Worm (Caenorhabditis elegans) whole organism, late embryonic: ENCODE measurements around the gene cyp-34A2.

Experiments
- elt-2 ChIP-seq: sonication (generic microtip); optimal IDR thresholded peaks from 2 replicates; lab custom pipeline; 2016; ENCODE audit warnings: missing genetic modification reagents, missing genetic modification characterization, missing compliant biosample characterization
- fkh-10 ChIP-seq: fragments of 150-350 bp; optimal IDR thresholded peaks from 2 replicates; lab custom pipeline; 2014; ENCODE audit warnings: missing biosample characterization, missing genetic modification reagents, missing genetic modification characterization
- mec-3 ChIP-seq: sonication (generic microtip); optimal IDR thresholded peaks from 2 replicates; lab custom pipeline; 2016; ENCODE audit warnings: borderline replicate concordance, missing genetic modification characterization, missing compliant biosample characterization
- nfya-1 ChIP-seq: sonication (generic microtip); optimal IDR thresholded peaks from 2 replicates; lab custom pipeline; 2017; ENCODE audit warnings: missing genetic modification characterization, mild to moderate bottlenecking, missing compliant biosample characterization, antibody characterized with exemption, moderate library complexity
- pha-2 ChIP-seq: sonication (generic microtip); optimal IDR thresholded peaks from 2 replicates; lab custom pipeline; 2017; ENCODE audit warnings: mild to moderate bottlenecking, missing genetic modification characterization, missing compliant biosample characterization

DNA sequence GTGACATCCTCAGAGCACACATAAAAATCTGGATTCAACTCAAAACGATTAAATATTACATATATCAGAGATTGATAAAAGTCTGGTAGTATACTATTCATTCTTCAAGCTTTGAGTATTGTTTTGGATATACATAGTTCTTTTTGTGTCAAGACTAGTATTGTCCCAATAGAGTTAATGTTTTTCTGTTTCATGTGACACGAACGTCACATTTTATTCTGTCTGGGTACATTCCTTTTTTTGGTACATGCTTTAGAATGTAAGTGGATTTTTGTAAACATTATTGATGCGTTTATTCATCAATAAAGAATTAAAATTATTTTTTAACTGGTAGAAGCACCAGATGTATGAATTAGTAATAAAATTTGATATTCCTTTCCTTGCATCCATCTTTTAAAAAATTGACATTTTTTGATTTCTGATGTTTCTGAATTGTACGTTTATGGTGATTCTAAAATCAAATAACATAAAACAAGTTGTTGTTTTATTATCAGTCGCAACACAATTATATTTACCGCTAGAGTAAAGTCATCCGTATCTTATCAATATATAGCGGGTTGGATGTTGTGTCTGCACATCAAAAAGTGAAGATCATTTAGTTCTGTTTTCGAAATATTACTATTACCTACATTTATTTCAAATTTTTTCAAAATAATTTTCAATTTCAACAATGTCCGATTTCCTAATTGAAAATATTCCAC, 25.1 kb upstream of the cyp-34A2 start, which contains the start of the genes srt-22 and nhr-246:
- TF ChIP-seq nfya-1 (tag; lab: Kevin White, UChicago) (no peak), elt-2 (tag; lab: Kevin White, UChicago) (no peak), pha-2 (no peak), mec-3 (tag; lab: Kevin White, UChicago) (no peak), fkh-10 (GFP tag; lab: Kevin White, UChicago) (no peak)
